Worm (Caenorhabditis elegans): ENCODE data around the gene hch-1.
A peak's percentile ranks its signal among the peaks of the same experiment; 100 is the strongest.

hch-1 gene

ce11 chrX:14745218-14745617, 45.4 kb upstream of the hch-1 start:
- TF ChIP-seq nhr-237 (tag; optimal IDR thresholded peaks at IDR 0.05) (no peak), ama-1 (optimal IDR thresholded peaks at IDR 0.05) (no peak), nhr-6 (tag; optimal IDR thresholded peaks at IDR 0.05) (no peak), ztf-4 (tag; optimal IDR thresholded peaks at IDR 0.05) (no peak)

DNA sequence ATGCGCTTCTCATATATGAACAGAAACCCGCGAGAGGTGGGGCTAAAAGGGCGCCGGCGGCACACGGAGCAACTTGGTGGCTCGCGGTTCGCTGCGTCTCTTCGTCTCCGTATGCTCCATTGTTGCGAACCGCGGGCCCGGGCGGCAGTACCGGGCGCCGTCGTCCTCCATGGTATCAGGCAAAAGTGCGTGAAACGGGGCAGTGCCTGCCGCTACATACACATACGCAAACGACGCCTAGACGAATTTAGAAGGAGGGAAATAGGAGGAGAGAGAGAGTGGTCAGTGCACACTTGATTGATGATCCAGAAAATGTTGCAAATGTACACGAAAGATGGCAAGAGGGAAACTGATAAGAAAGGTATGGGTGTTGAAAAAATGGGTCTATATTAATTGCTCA, 44.7 kb upstream of the hch-1 start:
- no peak for TF ChIP-seq peb-1 (tag; optimal IDR thresholded peaks at IDR 0.05)
- TF ChIP-seq sma-9 (GFP tag; optimal IDR thresholded peaks at IDR 0.05), result no peak
- no peak for TF ChIP-seq sma-9 (tag; optimal IDR thresholded peaks at IDR 0.05)
- TF ChIP-seq mdl-1 (tag; optimal IDR thresholded peaks at IDR 0.05), result no peak
- TF ChIP-seq ama-1 (optimal IDR thresholded peaks at IDR 0.05), result no peak
- no peak for TF ChIP-seq ztf-1 (GFP tag; conservative IDR thresholded peaks at IDR 0.05)
- peak; percentile 61 for TF ChIP-seq snpc-4 (tag; optimal IDR thresholded peaks at IDR 0.05)
- TF ChIP-seq nhr-77 (tag; optimal IDR thresholded peaks at IDR 0.05), result no peak
- no peak for TF ChIP-seq nhr-237 (tag; optimal IDR thresholded peaks at IDR 0.05)
- TF ChIP-seq nhr-10 (tag; optimal IDR thresholded peaks at IDR 0.05), result no peak
- no peak for TF ChIP-seq F13H6.1 (tag; optimal IDR thresholded peaks at IDR 0.05)
- no peak for TF ChIP-seq nhr-6 (tag; optimal IDR thresholded peaks at IDR 0.05)
- no peak for TF ChIP-seq alr-1 (tag; optimal IDR thresholded peaks at IDR 0.05)
- TF ChIP-seq fos-1 (tag; optimal IDR thresholded peaks at IDR 0.05), result peak; percentile 51
- peak; percentile 11 for TF ChIP-seq nhr-21 (tag; optimal IDR thresholded peaks at IDR 0.05)
- no peak for TF ChIP-seq aly-2 (tag; optimal IDR thresholded peaks at IDR 0.05)
- no peak for TF ChIP-seq ZK546.5 (tag; optimal IDR thresholded peaks at IDR 0.05)
- TF ChIP-seq gmeb-1 (tag; optimal IDR thresholded peaks at IDR 0.05), result peak; percentile 10
- TF ChIP-seq ztf-4 (tag; optimal IDR thresholded peaks at IDR 0.05), result no peak
- no peak for TF ChIP-seq ceh-16 (tag; optimal IDR thresholded peaks at IDR 0.05)
- TF ChIP-seq crh-2 (tag; optimal IDR thresholded peaks at IDR 0.05), result no peak
- peak; percentile 57 for TF ChIP-seq zag-1 (tag; optimal IDR thresholded peaks at IDR 0.05)
- TF ChIP-seq R02D3.7 (tag; optimal IDR thresholded peaks at IDR 0.05), result no peak
- TF ChIP-seq mbf-1 (tag; optimal IDR thresholded peaks at IDR 0.05), result no peak
- no peak for TF ChIP-seq lin-11 (tag; optimal IDR thresholded peaks at IDR 0.05)
- TF ChIP-seq ztf-11 (tag; optimal IDR thresholded peaks at IDR 0.05), result no peak
- no peak for TF ChIP-seq C34F6.9 (tag; optimal IDR thresholded peaks at IDR 0.05)
- TF ChIP-seq skn-1 (tag; optimal IDR thresholded peaks at IDR 0.05), result no peak
- TF ChIP-seq unc-62 (GFP tag; optimal IDR thresholded peaks at IDR 0.05), result no peak
- TF ChIP-seq sem-4 (tag; optimal IDR thresholded peaks at IDR 0.05), result no peak

ce11 chrX:14743780-14744179, 44.0 kb upstream of the hch-1 start, which contains the start of gene C05G5.7:
TSS of gene C05G5.7 (minus strand) at chrX:14743780.
- TF ChIP-seq dmd-4 (tag; optimal IDR thresholded peaks at IDR 0.05), result no peak
- TF ChIP-seq lin-39 (tag; optimal IDR thresholded peaks at IDR 0.05), result no peak
- TF ChIP-seq egl-27 (tag; optimal IDR thresholded peaks at IDR 0.05), result no peak
- no peak for TF ChIP-seq ceh-16 (tag; optimal IDR thresholded peaks at IDR 0.05)
- TF ChIP-seq mbf-1 (tag; optimal IDR thresholded peaks at IDR 0.05), result no peak
- no peak for TF ChIP-seq crh-2 (tag; optimal IDR thresholded peaks at IDR 0.05)
- no peak for TF ChIP-seq unc-39 (tag; optimal IDR thresholded peaks at IDR 0.05)
- no peak for TF ChIP-seq nhr-11 (tag; optimal IDR thresholded peaks at IDR 0.05)
- TF ChIP-seq lsy-2 (tag; optimal IDR thresholded peaks at IDR 0.05), result no peak
- no peak for TF ChIP-seq zag-1 (tag; optimal IDR thresholded peaks at IDR 0.05)
- no peak for TF ChIP-seq lin-11 (tag; optimal IDR thresholded peaks at IDR 0.05)
- no peak for TF ChIP-seq ztf-11 (tag; optimal IDR thresholded peaks at IDR 0.05)
- no peak for TF ChIP-seq sma-3 (GFP tag; optimal IDR thresholded peaks at IDR 0.05)
- TF ChIP-seq ztf-1 (GFP tag; conservative IDR thresholded peaks at IDR 0.05), result no peak
- no peak for TF ChIP-seq sem-4 (tag; optimal IDR thresholded peaks at IDR 0.05)

ce11 chrX:14743210-14743609, 43.4 kb upstream of the hch-1 start:
- peak; percentile 21 for TF ChIP-seq ama-1 (optimal IDR thresholded peaks at IDR 0.05)
- peak in 1 of 2 experiments; percentile 34 for TF ChIP-seq lsy-2 (tag; optimal IDR thresholded peaks at IDR 0.05)
- TF ChIP-seq mab-5 (tag; optimal IDR thresholded peaks at IDR 0.05), result no peak

DNA sequence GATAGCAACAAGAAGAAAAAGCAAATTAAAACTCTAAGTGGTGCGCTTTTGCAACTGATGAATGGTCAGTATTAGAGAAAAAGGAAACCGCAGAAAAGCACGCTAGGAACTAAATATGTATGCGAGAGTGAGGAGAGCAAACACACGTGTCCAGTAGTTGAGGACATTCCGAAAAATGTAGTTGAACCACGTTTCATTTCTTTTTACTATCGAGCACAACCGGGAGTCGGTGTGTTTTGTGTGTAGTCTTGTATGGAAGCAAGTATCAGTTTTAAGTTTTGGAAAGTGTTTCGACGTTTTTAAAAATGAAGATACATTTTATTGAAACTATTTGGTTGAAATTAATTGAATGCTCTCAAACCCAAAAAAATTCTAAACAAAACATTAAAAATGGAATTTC, 40.2 kb upstream of the hch-1 start, which contains the start of gene C05G5.1:
TSS of gene C05G5.1 (minus strand) at position 101 of the 400 bp plus-strand sequence.
- TF ChIP-seq mdl-1 (tag; optimal IDR thresholded peaks at IDR 0.05) (peak in 1 of 2 experiments; percentile 31), nhr-129 (tag; optimal IDR thresholded peaks at IDR 0.05) (peak; percentile 9), crh-2 (tag; optimal IDR thresholded peaks at IDR 0.05) (peak; percentile 18), aly-2 (tag; optimal IDR thresholded peaks at IDR 0.05) (no peak)
